Worm (Caenorhabditis elegans) whole organism, young adult: ENCODE measurements around the gene ugt-15.

ENCODE experiments used
- aptf-2 ChIP-seq: fragments of 200-800 bp; sonication (Bioruptor generic); conservative IDR thresholded peaks from 2 replicates; pipeline ENCODE4 v1.3.6; 2022; ENCODE audit warnings: missing genetic modification reagents, missing genetic modification characterization, missing compliant biosample characterization
- attf-5 ChIP-seq: fragments of 200-800 bp; sonication (Bioruptor generic); optimal IDR thresholded peaks from 2 replicates; lab custom pipeline; 2018; ENCODE audit warnings: mild to moderate bottlenecking, missing genetic modification characterization, missing compliant biosample characterization
- bed-2 ChIP-seq: fragments of 200-800 bp; sonication (Bioruptor generic); IDR thresholded peaks from 2 replicates; pipeline ENCODE4 v1.3.6; 2022; ENCODE audit warnings: missing genetic modification reagents, missing genetic modification characterization, missing compliant biosample characterization
- hlh-26 ChIP-seq: fragments of 200-800 bp; sonication (Bioruptor generic); conservative IDR thresholded peaks from 2 replicates; pipeline ENCODE4 v1.3.6; 2022; ENCODE audit warnings: missing genetic modification reagents, missing genetic modification characterization, missing compliant biosample characterization
- nhr-120 ChIP-seq: fragments of 200-800 bp; sonication (Bioruptor generic); IDR thresholded peaks from 2 replicates; pipeline ENCODE4 v1.3.6; 2022; ENCODE audit warnings: missing genetic modification characterization, missing compliant biosample characterization
- pbrm-1 ChIP-seq: fragments of 200-800 bp; sonication (Bioruptor generic); IDR thresholded peaks from 2 replicates; pipeline ENCODE4 v1.3.6; 2022; ENCODE audit warnings: missing genetic modification reagents, missing genetic modification characterization, missing compliant biosample characterization
- pha-4 ChIP-seq: fragments of 150-350 bp; sonication (generic microtip); optimal IDR thresholded peaks from 2 replicates; lab custom pipeline; 2014; ENCODE audit warnings: missing biosample characterization, missing genetic modification reagents, missing genetic modification characterization
- sdz-38 ChIP-seq: sonication (generic microtip); optimal IDR thresholded peaks from 2 replicates; lab custom pipeline; 2016; ENCODE audit warnings: missing genotype, missing genetic modification characterization, missing compliant biosample characterization
- unc-62 ChIP-seq: fragments of 150-350 bp; optimal IDR thresholded peaks from 2 replicates; lab custom pipeline; 2014; ENCODE audit warnings: missing biosample characterization, missing genetic modification reagents, missing genetic modification characterization

ce11 chrV:12877579-12877978 is 50.3 kb downstream of the ugt-15 start:
- TF ChIP-seq nhr-120 (GFP tag; lab: Robert Waterston, UW) (no peak), aptf-2 (GFP tag; lab: Robert Waterston, UW) (no peak), unc-62 (GFP tag; lab: Kevin White, UChicago) (no peak), pha-4 (tag; lab: Kevin White, UChicago) (no peak), attf-5 (GFP tag; lab: Kevin White, UChicago) (no peak), bed-2 (GFP tag; lab: Robert Waterston, UW) (no peak), sdz-38 (tag; lab: Kevin White, UChicago) (no peak), pbrm-1 (no peak), hlh-26 (no peak)
